Fruit fly (Drosophila melanogaster) whole organism, embryonic: Measurements from ENCODE around the gene CG3984.

ENCODE experiments used
- C15 ChIP-seq: fragments of 200-800 bp; sonication (Bioruptor generic); IDR thresholded peaks from 3 replicates; pipeline ENCODE4 v1.3.6; 2022; ENCODE audit warnings: missing biosample characterization, missing genetic modification characterization
- CG11504 ChIP-seq: fragments of 200-800 bp; sonication (Bioruptor generic); optimal IDR thresholded peaks from 3 replicates; lab custom pipeline; 2019; ENCODE audit warnings: missing biosample characterization, mild to moderate bottlenecking, missing genetic modification characterization, moderate library complexity
- CG12219 ChIP-seq: fragments of 200-800 bp; sonication (Bioruptor generic); optimal IDR thresholded peaks from 3 replicates; lab custom pipeline; 2018; ENCODE audit warnings: missing biosample characterization, mild to moderate bottlenecking, missing genetic modification characterization
- CG12659 ChIP-seq: fragments of 200-800 bp; sonication (Bioruptor generic); optimal IDR thresholded peaks from 3 replicates; lab custom pipeline; 2017; ENCODE audit warnings: mild to moderate bottlenecking, missing biosample characterization, missing genetic modification reagents, missing genetic modification characterization
- CG17612 ChIP-seq: fragments of 200-800 bp; sonication (Bioruptor generic); IDR thresholded peaks from 2 replicates; pipeline ENCODE4 v1.3.6; 2022; ENCODE audit warnings: missing biosample characterization, missing genetic modification characterization
- CG3065 ChIP-seq: fragments of 200-800 bp; sonication (Bioruptor generic); optimal IDR thresholded peaks from 2 replicates; lab custom pipeline; 2016; ENCODE audit warnings: missing biosample characterization, missing genetic modification characterization
- CG32532 ChIP-seq: fragments of 200-800 bp; sonication (Bioruptor generic); IDR thresholded peaks from 2 replicates; pipeline ENCODE4 v1.3.6; 2022; ENCODE audit warnings: missing biosample characterization, missing genetic modification characterization
- CG32767 ChIP-seq: fragments of 200-800 bp; sonication (Bioruptor generic); IDR thresholded peaks from 2 replicates; pipeline ENCODE4 v1.3.6; 2022; ENCODE audit warnings: missing biosample characterization, missing genetic modification characterization
- CG32772 ChIP-seq: fragments of 200-800 bp; sonication (Bioruptor generic); IDR thresholded peaks from 2 replicates; pipeline ENCODE4 v1.3.6; 2022; ENCODE audit warnings: missing biosample characterization, missing genetic modification characterization
- CG3407 ChIP-seq: fragments of 200-800 bp; sonication (Bioruptor generic); optimal IDR thresholded peaks from 2 replicates; lab custom pipeline; 2018; ENCODE audit warnings: missing biosample characterization, mild to moderate bottlenecking, missing genetic modification characterization
- CG3847 ChIP-seq: fragments of 200-800 bp; sonication (Bioruptor generic); IDR thresholded peaks from 2 replicates; pipeline ENCODE4 v1.3.6; 2022; ENCODE audit warnings: missing biosample characterization, missing genetic modification characterization
- CG4360 ChIP-seq: fragments of 200-800 bp; sonication (Bioruptor generic); IDR thresholded peaks from 2 replicates; pipeline ENCODE4 v1.3.6; 2022; ENCODE audit warnings: missing biosample characterization, missing genetic modification characterization
- CG7556 ChIP-seq: fragments of 200-800 bp; sonication (Bioruptor generic); optimal IDR thresholded peaks from 2 replicates; lab custom pipeline; 2017; ENCODE audit warnings: missing biosample characterization, mild to moderate bottlenecking, missing genetic modification characterization
- CG7745 ChIP-seq: fragments of 200-800 bp; sonication (Bioruptor generic); optimal IDR thresholded peaks from 2 replicates; lab custom pipeline; 2018; ENCODE audit warnings: missing biosample characterization, mild to moderate bottlenecking, missing genetic modification characterization, moderate library complexity
- CTCF ChIP-seq: fragments of 200-800 bp; sonication (Bioruptor generic); optimal IDR thresholded peaks from 2 replicates; lab custom pipeline; 2017; ENCODE audit warnings: missing biosample characterization, mild to moderate bottlenecking, missing genetic modification characterization, moderate library complexity
- E2f1 ChIP-seq: fragments of 200-800 bp; sonication (Bioruptor generic); IDR thresholded peaks from 2 replicates; pipeline ENCODE4 v1.3.6; 2022; ENCODE audit warnings: missing biosample characterization, missing genetic modification characterization
- Eip74EF ChIP-seq, 2 experiments: fragments of 200-800 bp in 1 of 2; fragments of >200 bp in 1 of 2; sonication (Bioruptor generic) in 1 of 2; optimal IDR thresholded peaks; 2 replicates each; lab custom pipeline; 2017 to 2019; ENCODE audit warnings: missing biosample characterization in 2 of 2, missing genetic modification characterization in 2 of 2, mild to moderate bottlenecking in 1 of 2, moderate library complexity in 1 of 2
- Jarid2 ChIP-seq: fragments of 200-800 bp; sonication (Bioruptor generic); optimal IDR thresholded peaks from 3 replicates; lab custom pipeline; 2017; ENCODE audit warnings: mild to moderate bottlenecking, missing biosample characterization, missing genetic modification reagents, missing genetic modification characterization
- Lhr ChIP-seq: fragments of 200-800 bp; sonication (Bioruptor generic); optimal IDR thresholded peaks from 3 replicates; lab custom pipeline; 2017; ENCODE audit warnings: mild to moderate bottlenecking, missing biosample characterization, missing genetic modification reagents, missing genetic modification characterization
- MTF-1 ChIP-seq: fragments of 200-800 bp; sonication (Bioruptor generic); optimal IDR thresholded peaks from 2 replicates; lab custom pipeline; 2018; ENCODE audit warnings: missing biosample characterization, mild to moderate bottlenecking, missing genetic modification characterization, borderline replicate concordance
- Mad ChIP-seq: fragments of 200-800 bp; sonication (Bioruptor generic); optimal IDR thresholded peaks from 2 replicates; lab custom pipeline; 2016; ENCODE audit warnings: missing biosample characterization, missing genetic modification characterization
- Meics ChIP-seq: fragments of 200-800 bp; sonication (Bioruptor generic); optimal IDR thresholded peaks from 2 replicates; lab custom pipeline; 2017; ENCODE audit warnings: missing biosample characterization, mild to moderate bottlenecking, missing genetic modification characterization
- Nf-YA ChIP-seq: fragments of 200-800 bp; sonication (Bioruptor generic); IDR thresholded peaks from 2 replicates; pipeline ENCODE4 v1.3.6; 2022; ENCODE audit warnings: missing biosample characterization, missing genetic modification characterization
- Nf-YC ChIP-seq: fragments of 200-800 bp; optimal IDR thresholded peaks from 3 replicates; lab custom pipeline; 2019; ENCODE audit warnings: missing biosample characterization, mild to moderate bottlenecking, missing genetic modification characterization, moderate library complexity
- Optix ChIP-seq: fragments of 200-800 bp; sonication (Bioruptor generic); IDR thresholded peaks from 3 replicates; pipeline ENCODE4 v1.3.6; 2022; ENCODE audit warnings: missing biosample characterization, missing genetic modification characterization
- Pdp1 ChIP-seq, 2 experiments: fragments of 200-800 bp; sonication (Bioruptor generic); optimal IDR thresholded peaks; 3 replicates each; lab custom pipeline; 2016; ENCODE audit warnings: missing biosample characterization in 2 of 2, missing genetic modification characterization in 2 of 2, mild to moderate bottlenecking in 1 of 2, moderate library complexity in 1 of 2
- Ptx1 ChIP-seq: fragments of 200-800 bp; sonication (Bioruptor generic); IDR thresholded peaks from 2 replicates; pipeline ENCODE4 v1.3.6; 2022; ENCODE audit warnings: missing biosample characterization, missing genetic modification characterization
- Sox100B ChIP-seq: fragments of 200-800 bp; sonication (Bioruptor generic); optimal IDR thresholded peaks from 3 replicates; lab custom pipeline; 2018; ENCODE audit warnings: missing biosample characterization, mild to moderate bottlenecking, missing genetic modification characterization
- aop ChIP-seq: fragments of 200-800 bp; sonication (Bioruptor generic); IDR thresholded peaks from 2 replicates; pipeline ENCODE4 v1.3.6; 2022; ENCODE audit warnings: missing biosample characterization, missing genetic modification characterization
- chif ChIP-seq, 2 experiments: fragments of 200-800 bp; sonication (Bioruptor generic); optimal IDR thresholded peaks; 3 replicates each; lab custom pipeline; 2016; ENCODE audit warnings: missing biosample characterization in 2 of 2, missing genetic modification characterization in 2 of 2
- cwo ChIP-seq: fragments of 200-800 bp; sonication (Bioruptor generic); optimal IDR thresholded peaks from 3 replicates; lab custom pipeline; 2017; ENCODE audit warnings: missing biosample characterization, missing genetic modification characterization, mild to moderate bottlenecking, moderate library complexity, missing genetic modification reagents
- dm ChIP-seq: fragments of 200-800 bp; sonication (Bioruptor generic); optimal IDR thresholded peaks from 3 replicates; lab custom pipeline; 2016; ENCODE audit warnings: missing biosample characterization, missing genetic modification characterization
- fru ChIP-seq: fragments of >200 bp; optimal IDR thresholded peaks from 2 replicates; lab custom pipeline; 2017
- gsb-n ChIP-seq: fragments of 200-800 bp; sonication (Bioruptor generic); optimal IDR thresholded peaks from 3 replicates; lab custom pipeline; 2018; ENCODE audit warnings: missing biosample characterization, mild to moderate bottlenecking, missing genetic modification characterization
- ham ChIP-seq: fragments of 200-800 bp; sonication (Bioruptor generic); IDR thresholded peaks from 2 replicates; pipeline ENCODE4 v1.3.6; 2022; ENCODE audit warnings: missing biosample characterization, missing genetic modification characterization
- hbn ChIP-seq: fragments of 200-800 bp; sonication (Bioruptor generic); IDR thresholded peaks from 2 replicates; pipeline ENCODE4 v1.3.6; 2022; ENCODE audit warnings: missing biosample characterization, missing genetic modification characterization; ENCODE audit not compliant: partially characterized antibody
- hth ChIP-seq: fragments of >200 bp; optimal IDR thresholded peaks from 2 replicates; lab custom pipeline; 2017; ENCODE audit warnings: inconsistent platforms
- maf-S ChIP-seq: fragments of 200-800 bp; sonication (Bioruptor generic); optimal IDR thresholded peaks from 2 replicates; lab custom pipeline; 2016; ENCODE audit warnings: missing biosample characterization, missing genetic modification characterization
- nerfin-2 ChIP-seq: fragments of 200-800 bp; sonication (Bioruptor generic); IDR thresholded peaks from 2 replicates; pipeline ENCODE4 v1.3.6; 2022; ENCODE audit warnings: missing biosample characterization, missing genetic modification characterization; ENCODE audit not compliant: partially characterized antibody
- nmo ChIP-seq: fragments of 200-800 bp; sonication (Bioruptor generic); optimal IDR thresholded peaks from 2 replicates; lab custom pipeline; 2018; ENCODE audit warnings: missing biosample characterization, mild to moderate bottlenecking, missing genetic modification characterization, moderate library complexity
- pum ChIP-seq: fragments of 200-800 bp; sonication (Bioruptor generic); optimal IDR thresholded peaks from 2 replicates; lab custom pipeline; 2016; ENCODE audit warnings: missing biosample characterization, missing genetic modification characterization
- pzg ChIP-seq: fragments of 200-800 bp; sonication (Bioruptor generic); optimal IDR thresholded peaks from 3 replicates; lab custom pipeline; 2018; ENCODE audit warnings: missing biosample characterization, mild to moderate bottlenecking, missing genetic modification characterization, moderate library complexity
- rib ChIP-seq: fragments of 200-800 bp; sonication (Bioruptor generic); IDR thresholded peaks from 2 replicates; pipeline ENCODE4 v1.3.6; 2022; ENCODE audit warnings: missing biosample characterization, missing genetic modification characterization
- sc ChIP-seq, 3 experiments: fragments of >200 bp in 2 of 3; fragments of 200-800 bp in 1 of 3; sonication (Bioruptor generic) in 1 of 3; optimal IDR thresholded peaks; 2 replicates in 2 of 3; 3 replicates in 1 of 3; lab custom pipeline; 2017; ENCODE audit warnings: mild to moderate bottlenecking in 1 of 3, missing biosample characterization in 1 of 3, missing genetic modification characterization in 1 of 3, missing genetic modification reagents in 1 of 3
- sim ChIP-seq: fragments of 200-800 bp; sonication (Bioruptor generic); IDR thresholded peaks from 2 replicates; pipeline ENCODE4 v1.3.6; 2022; ENCODE audit warnings: missing biosample characterization, missing genetic modification characterization
- sima ChIP-seq: fragments of 200-800 bp; sonication (Bioruptor generic); optimal IDR thresholded peaks from 2 replicates; lab custom pipeline; 2016; ENCODE audit warnings: missing biosample characterization, missing genetic modification characterization
- slou ChIP-seq: fragments of 200-800 bp; sonication (Bioruptor generic); optimal IDR thresholded peaks from 3 replicates; lab custom pipeline; 2016; ENCODE audit warnings: missing biosample characterization, missing genetic modification characterization
- tap ChIP-seq: fragments of 200-800 bp; optimal IDR thresholded peaks from 3 replicates; lab custom pipeline; 2019; ENCODE audit warnings: missing biosample characterization, mild to moderate bottlenecking, missing genetic modification characterization, moderate library complexity
- trem ChIP-seq: fragments of 200-800 bp; optimal IDR thresholded peaks from 3 replicates; lab custom pipeline; 2019; ENCODE audit warnings: missing biosample characterization, mild to moderate bottlenecking, missing genetic modification characterization, moderate library complexity
- ttk ChIP-seq: fragments of 200-800 bp; sonication (Bioruptor generic); IDR thresholded peaks from 2 replicates; pipeline ENCODE4 v2.1.2; 2022; ENCODE audit warnings: missing biosample characterization, missing genetic modification characterization

CG3984 gene

dm6 chr3R:15114465-15115228 is 22.3 kb upstream of the CG3984 start (continued):
- peak; percentile 77 for TF ChIP-seq Sox100B (GFP tag; lab: Kevin White, UChicago)
- peak; percentile 9 for TF ChIP-seq gsb-n (tag; lab: Kevin White, UChicago)
- TF ChIP-seq CG12659 (GFP tag; lab: Kevin White, UChicago), result peak; percentile 8
- TF ChIP-seq CG7556 (GFP tag; lab: Kevin White, UChicago), result peak; percentile 61
- no peak for TF ChIP-seq hbn (GFP tag; lab: Robert Waterston, UW)
- no peak for TF ChIP-seq Jarid2 (GFP tag; lab: Kevin White, UChicago)
- TF ChIP-seq pzg, result no peak
- TF ChIP-seq CG4360 (GFP tag; lab: Robert Waterston, UW), result no peak
- TF ChIP-seq MTF-1 (GFP tag; lab: Kevin White, UChicago), result no peak
- no peak for TF ChIP-seq ttk (GFP tag; lab: Robert Waterston, UW)
- TF ChIP-seq cwo, result no peak
- 0 out of 2 replicates have a peak, but pooled peaks have one; percentile 3 for TF ChIP-seq sim (GFP tag; lab: Robert Waterston, UW)
- peak; percentile 5 for TF ChIP-seq tap
- no peak for TF ChIP-seq CG12219 (GFP tag; lab: Kevin White, UChicago)
- TF ChIP-seq fru (lab: Kevin White, UChicago), result no peak
- no peak for TF ChIP-seq sc (optimal IDR thresholded peaks at IDR 0.05; lab: Kevin White, UChicago)
- TF ChIP-seq sc (GFP tag; optimal IDR thresholded peaks at IDR 0.05; lab: Kevin White, UChicago), result peak; percentile 11
- no peak for TF ChIP-seq dm (GFP tag; lab: Kevin White, UChicago)
- TF ChIP-seq Eip74EF (GFP tag; optimal IDR thresholded peaks at IDR 0.05; lab: Kevin White, UChicago), result peak in 1 of 2 experiments; percentile 61
- peak; percentile 3 for TF ChIP-seq trem
- TF ChIP-seq rib, result no peak
- no peak for TF ChIP-seq hth (lab: Kevin White, UChicago)
- TF ChIP-seq ham, result no peak
- TF ChIP-seq Mad (GFP tag; lab: Kevin White, UChicago), result no peak
- TF ChIP-seq CG7745, result no peak
- TF ChIP-seq CG17612 (GFP tag; lab: Robert Waterston, UW), result no peak
- peak; percentile 28 for TF ChIP-seq Meics
- no peak for TF ChIP-seq Lhr (GFP tag; lab: Kevin White, UChicago)
- no peak for TF ChIP-seq CTCF
- TF ChIP-seq slou (GFP tag; lab: Kevin White, UChicago), result no peak
- TF ChIP-seq nmo (GFP tag; lab: Kevin White, UChicago), result peak; percentile 78
- no peak for TF ChIP-seq E2f1 (GFP tag; lab: Robert Waterston, UW)
- 0 out of 2 replicates have a peak, but pooled peaks have one; percentile 21 for TF ChIP-seq Nf-YA (GFP tag; lab: Robert Waterston, UW)
- no peak for TF ChIP-seq C15 (GFP tag; lab: Robert Waterston, UW)
- no peak for TF ChIP-seq maf-S (GFP tag; lab: Kevin White, UChicago)
- no peak for TF ChIP-seq nerfin-2
- TF ChIP-seq Pdp1 (GFP tag; optimal IDR thresholded peaks at IDR 0.05; lab: Kevin White, UChicago), result no peak
- no peak for TF ChIP-seq CG3065 (GFP tag; lab: Kevin White, UChicago)
- peak in 1 of 2 experiments; percentile 5 for TF ChIP-seq chif (GFP tag; optimal IDR thresholded peaks at IDR 0.05; lab: Kevin White, UChicago)
- TF ChIP-seq CG32772, result no peak
- peak; percentile 15 for TF ChIP-seq pum (GFP tag; lab: Kevin White, UChicago)
- no peak for TF ChIP-seq CG32767 (GFP tag; lab: Robert Waterston, UW)
- TF ChIP-seq sima, result no peak
- TF ChIP-seq aop, result no peak
- no peak for TF ChIP-seq Ptx1 (GFP tag; lab: Robert Waterston, UW)
- peak; percentile 6 for TF ChIP-seq CG3407 (GFP tag; lab: Kevin White, UChicago)
- TF ChIP-seq Optix (GFP tag; lab: Robert Waterston, UW), result no peak
- TF ChIP-seq Nf-YC, result no peak
- no peak for TF ChIP-seq CG3847
- no peak for TF ChIP-seq CG32532 (GFP tag; lab: Robert Waterston, UW)
- peak; percentile 76 for TF ChIP-seq CG11504 (tag; lab: Kevin White, UChicago)
